Worm (Caenorhabditis elegans) whole organism, L4 larva: ENCODE measurements around the gene fbxa-26.

Experiments
- F37D6.2 ChIP-seq: sonication (generic microtip); optimal IDR thresholded peaks from 2 replicates; lab custom pipeline; 2016; ENCODE audit warnings: mild to moderate bottlenecking, missing genetic modification characterization, missing compliant biosample characterization
- F49E8.2 ChIP-seq: sonication (generic microtip); optimal IDR thresholded peaks from 2 replicates; lab custom pipeline; 2016; ENCODE audit warnings: missing compliant biosample characterization, mild to moderate bottlenecking, missing genetic modification characterization, borderline replicate concordance
- T26A8.4 ChIP-seq: fragments of 200-800 bp; sonication (Bioruptor generic); IDR thresholded peaks from 2 replicates; pipeline ENCODE4 v1.3.6; 2022; ENCODE audit warnings: missing genetic modification characterization, missing compliant biosample characterization
- Y75B8A.6 ChIP-seq: fragments of 200-800 bp; sonication (Bioruptor generic); IDR thresholded peaks from 2 replicates; pipeline ENCODE4 v1.3.6; 2022; ENCODE audit warnings: missing genetic modification reagents, missing genetic modification characterization, missing compliant biosample characterization
- aha-1 ChIP-seq: fragments of 150-350 bp; peaks from one replicate; lab custom pipeline; 2014; ENCODE audit warnings: missing biosample characterization, missing genetic modification characterization
- aly-2 ChIP-seq: sonication (generic microtip); optimal IDR thresholded peaks from 2 replicates; lab custom pipeline; 2018; ENCODE audit warnings: missing biosample characterization, missing genetic modification characterization
- attf-4 ChIP-seq: sonication (generic microtip); optimal IDR thresholded peaks from 3 replicates; lab custom pipeline; 2017; ENCODE audit warnings: missing biosample characterization, missing genetic modification characterization
- ceh-28 ChIP-seq: fragments of 150-350 bp; optimal IDR thresholded peaks from 2 replicates; lab custom pipeline; 2014; ENCODE audit warnings: missing biosample characterization, missing genetic modification reagents, missing genetic modification characterization
- ceh-62 ChIP-seq: sonication (generic microtip); optimal IDR thresholded peaks from 2 replicates; lab custom pipeline; 2017; ENCODE audit warnings: missing biosample characterization, missing genetic modification characterization
- ceh-82 ChIP-seq: sonication (generic microtip); optimal IDR thresholded peaks from 2 replicates; lab custom pipeline; 2017; ENCODE audit warnings: missing biosample characterization, missing genetic modification characterization
- daf-16 ChIP-seq, 3 experiments: sonication (generic microtip); optimal IDR thresholded peaks; 2 replicates each; lab custom pipeline; 2016 to 2017; ENCODE audit warnings: missing genetic modification characterization in 3 of 3, missing genetic modification reagents in 3 of 3, mild to moderate bottlenecking in 2 of 3, missing compliant biosample characterization in 2 of 3, missing biosample characterization in 1 of 3, moderate library complexity in 1 of 3
- daf-19 ChIP-seq: fragments of 200-800 bp; sonication (Bioruptor generic); conservative IDR thresholded peaks from 2 replicates; pipeline ENCODE4 v1.3.6; 2022; ENCODE audit warnings: missing genetic modification characterization, missing compliant biosample characterization
- dmd-6 ChIP-seq: fragments of 200-800 bp; sonication (Bioruptor generic); IDR thresholded peaks from 2 replicates; pipeline ENCODE4 v1.3.6; 2022; ENCODE audit warnings: missing genetic modification reagents, missing genetic modification characterization, missing compliant biosample characterization
- dmd-8 ChIP-seq: fragments of 200-800 bp; sonication (Bioruptor generic); IDR thresholded peaks from 2 replicates; pipeline ENCODE4 v1.3.6; 2022; ENCODE audit warnings: missing genetic modification characterization, missing compliant biosample characterization
- duxl-1 ChIP-seq: sonication (generic microtip); optimal IDR thresholded peaks from 2 replicates; lab custom pipeline; 2016; ENCODE audit warnings: mild to moderate bottlenecking, missing genetic modification characterization, moderate library complexity, missing compliant biosample characterization; ENCODE audit not compliant: poor library complexity
- fos-1 ChIP-seq: fragments of 150-350 bp; optimal IDR thresholded peaks from 2 replicates; lab custom pipeline; 2014; ENCODE audit warnings: missing biosample characterization, missing genetic modification characterization
- gei-8 ChIP-seq: fragments of 200-800 bp; sonication (Bioruptor generic); optimal IDR thresholded peaks from 2 replicates; lab custom pipeline; 2018; ENCODE audit warnings: mild to moderate bottlenecking, missing genetic modification characterization, missing compliant biosample characterization
- hif-1 ChIP-seq, 2 experiments: sonication (generic microtip); optimal IDR thresholded peaks; 2 replicates each; lab custom pipeline; 2016 to 2017; ENCODE audit warnings: missing compliant biosample characterization in 2 of 2, missing genetic modification characterization in 2 of 2, missing genetic modification reagents in 2 of 2, missing genotype in 2 of 2, mild to moderate bottlenecking in 1 of 2
- hmg-1.1 ChIP-seq: fragments of 200-800 bp; sonication (Bioruptor generic); IDR thresholded peaks from 2 replicates; pipeline ENCODE4 v1.3.6; 2022; ENCODE audit warnings: missing genetic modification reagents, missing genetic modification characterization, missing compliant biosample characterization
- lin-38 ChIP-seq: fragments of 200-800 bp; sonication (Bioruptor generic); IDR thresholded peaks from 2 replicates; pipeline ENCODE4 v1.3.6; 2022; ENCODE audit warnings: missing genetic modification reagents, missing genetic modification characterization, missing compliant biosample characterization
- lin-39 ChIP-seq: fragments of 150-350 bp; optimal IDR thresholded peaks from 2 replicates; lab custom pipeline; 2014; ENCODE audit warnings: missing biosample characterization, missing genetic modification reagents, missing genetic modification characterization
- mep-1 ChIP-seq: fragments of 150-350 bp; sonication (generic microtip); optimal IDR thresholded peaks from 3 replicates; lab custom pipeline; 2014; ENCODE audit warnings: missing biosample characterization, missing genetic modification characterization
- mes-2 ChIP-seq: sonication (generic microtip); optimal IDR thresholded peaks from 2 replicates; lab custom pipeline; 2016; ENCODE audit warnings: missing genotype, mild to moderate bottlenecking, missing genetic modification characterization, missing compliant biosample characterization; ENCODE audit not compliant: poor library complexity, severe bottlenecking
- nhr-10 ChIP-seq: fragments of 150-350 bp; optimal IDR thresholded peaks from 2 replicates; lab custom pipeline; 2014; ENCODE audit warnings: missing biosample characterization, missing genetic modification characterization
- nhr-102 ChIP-seq: sonication (generic microtip); optimal IDR thresholded peaks from 2 replicates; lab custom pipeline; 2016; ENCODE audit warnings: mild to moderate bottlenecking, missing genetic modification characterization, moderate library complexity, missing compliant biosample characterization
- nhr-111 ChIP-seq: fragments of 200-800 bp; sonication (Bioruptor generic); optimal IDR thresholded peaks from 2 replicates; lab custom pipeline; 2018; ENCODE audit warnings: mild to moderate bottlenecking, missing genetic modification characterization, missing compliant biosample characterization
- nhr-25 ChIP-seq: sonication (generic microtip); optimal IDR thresholded peaks from 2 replicates; lab custom pipeline; 2017; ENCODE audit warnings: missing genetic modification characterization, mild to moderate bottlenecking, missing compliant biosample characterization, antibody characterized with exemption, moderate library complexity, borderline replicate concordance; ENCODE audit not compliant: insufficient read depth
- nhr-28 ChIP-seq: fragments of 150-350 bp; optimal IDR thresholded peaks from 2 replicates; lab custom pipeline; 2014; ENCODE audit warnings: missing biosample characterization, missing genetic modification characterization
- nhr-41 ChIP-seq: fragments of 200-800 bp; sonication (Bioruptor generic); IDR thresholded peaks from 2 replicates; pipeline ENCODE4 v1.3.6; 2022; ENCODE audit warnings: missing genetic modification reagents, missing genetic modification characterization, missing compliant biosample characterization
- nhr-77 ChIP-seq: fragments of 150-350 bp; optimal IDR thresholded peaks from 2 replicates; lab custom pipeline; 2014; ENCODE audit warnings: missing biosample characterization, missing genetic modification characterization
- php-3 ChIP-seq: fragments of 200-800 bp; sonication (Bioruptor generic); IDR thresholded peaks from 2 replicates; pipeline ENCODE4 v1.3.6; 2022; ENCODE audit warnings: missing genetic modification reagents, missing genetic modification characterization, missing compliant biosample characterization
- pqm-1 ChIP-seq: sonication (generic microtip); optimal IDR thresholded peaks from 2 replicates; lab custom pipeline; 2017; ENCODE audit warnings: missing biosample characterization, missing genetic modification characterization
- rbr-2 ChIP-seq: sonication (generic microtip); optimal IDR thresholded peaks from 2 replicates; lab custom pipeline; 2016; ENCODE audit warnings: missing genotype, missing genetic modification characterization, missing compliant biosample characterization
- snpc-1.2 ChIP-seq: fragments of 200-800 bp; sonication (Bioruptor generic); IDR thresholded peaks from 2 replicates; pipeline ENCODE4 v1.3.6; 2022; ENCODE audit warnings: missing genetic modification reagents, missing genetic modification characterization, missing compliant biosample characterization
- spr-3 ChIP-seq: fragments of 200-800 bp; sonication (Bioruptor generic); optimal IDR thresholded peaks from 2 replicates; lab custom pipeline; 2018; ENCODE audit warnings: mild to moderate bottlenecking, missing genetic modification characterization, missing compliant biosample characterization
- tag-97 ChIP-seq: fragments of 200-800 bp; sonication (Bioruptor generic); IDR thresholded peaks from 2 replicates; pipeline ENCODE4 v1.3.6; 2022; ENCODE audit warnings: missing genetic modification characterization, missing compliant biosample characterization
- unc-62 ChIP-seq, 3 experiments: fragments of 150-350 bp in 1 of 3; sonication (generic microtip); optimal IDR thresholded peaks in 2 of 3; peaks in 1 of 3; 1 replicate in 1 of 3; 2 replicates in 2 of 3; lab custom pipeline; 2014 to 2017; ENCODE audit warnings: missing biosample characterization in 3 of 3, missing genetic modification characterization in 3 of 3, missing genetic modification reagents in 3 of 3, missing genotype in 1 of 3
- zfp-2 ChIP-seq: sonication (generic microtip); optimal IDR thresholded peaks from 2 replicates; lab custom pipeline; 2016; ENCODE audit warnings: mild to moderate bottlenecking, missing genetic modification characterization, missing compliant biosample characterization
- ztf-7 ChIP-seq: fragments of 150-350 bp; optimal IDR thresholded peaks from 2 replicates; lab custom pipeline; 2014; ENCODE audit warnings: missing biosample characterization, missing genetic modification characterization

fbxa-26 gene

ce11 chrIII:1308209-1308608 lies 34.1 kb downstream of the fbxa-26 start, which contains the start of gene fbxa-79 (continued):
- TF ChIP-seq duxl-1 (tag; lab: Kevin White, UChicago) (no peak), daf-19 (GFP tag; lab: Robert Waterston, UW) (no peak), nhr-41 (GFP tag; lab: Robert Waterston, UW) (no peak), zfp-2 (no peak), Y75B8A.6 (GFP tag; lab: Robert Waterston, UW) (no peak), dmd-6 (peak; percentile 22; the same call in 1 of the 2 replicates), tag-97 (GFP tag; lab: Robert Waterston, UW) (no peak), dmd-8 (GFP tag; lab: Robert Waterston, UW) (no peak), nhr-102 (tag; lab: Kevin White, UChicago) (no peak), attf-4 (tag; lab: Kevin White, UChicago) (no peak), spr-3 (GFP tag; lab: Kevin White, UChicago) (no peak), T26A8.4 (GFP tag; lab: Robert Waterston, UW) (no peak), gei-8 (GFP tag; lab: Kevin White, UChicago) (no peak)

- TF ChIP-seq hmg-1.1 (GFP tag; lab: Robert Waterston, UW) (no peak), unc-62 (GFP tag; optimal IDR thresholded peaks at IDR 0.05 in 1 of 2; lab: Kevin White, UChicago) (peak in 1 of 2 experiments; percentile 77), unc-62 (tag; optimal IDR thresholded peaks at IDR 0.05; lab: Kevin White, UChicago) (no peak), aha-1 (tag; lab: Kevin White, UChicago) (peak; percentile 23)
Measured at ce11 chrIII:1307333-1307732, 35.0 kb downstream of the fbxa-26 start.

DNA sequence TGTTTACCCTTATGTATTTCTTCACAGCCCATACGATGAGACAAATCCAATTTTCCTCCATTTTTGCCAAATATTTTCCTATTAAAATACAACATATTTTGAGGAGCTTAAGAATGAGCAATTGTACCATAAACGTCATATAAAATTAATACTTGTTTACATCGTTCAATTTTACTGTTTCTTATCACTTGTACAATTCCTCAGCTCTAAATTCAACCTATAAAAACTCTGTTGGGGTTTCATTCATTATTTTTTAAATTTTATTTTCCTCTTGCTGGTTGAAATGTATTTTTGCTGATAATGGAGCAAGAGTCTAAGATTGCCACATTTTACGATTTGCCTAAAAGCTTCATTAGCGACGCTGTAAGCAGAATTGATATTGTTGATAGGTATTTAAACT lies 38.9 kb downstream of the fbxa-26 start, which contains the start of gene fbxa-75:
Gene fbxa-75 (plus strand): TSS at position 301 of the 400 bp plus-strand sequence.
- TF ChIP-seq unc-62 (GFP tag; optimal IDR thresholded peaks at IDR 0.05 in 1 of 2; lab: Kevin White, UChicago) = peak in 1 of 2 experiments; percentile 16
- TF ChIP-seq unc-62 (tag; optimal IDR thresholded peaks at IDR 0.05; lab: Kevin White, UChicago) = no peak
- no peak for TF ChIP-seq rbr-2

DNA sequence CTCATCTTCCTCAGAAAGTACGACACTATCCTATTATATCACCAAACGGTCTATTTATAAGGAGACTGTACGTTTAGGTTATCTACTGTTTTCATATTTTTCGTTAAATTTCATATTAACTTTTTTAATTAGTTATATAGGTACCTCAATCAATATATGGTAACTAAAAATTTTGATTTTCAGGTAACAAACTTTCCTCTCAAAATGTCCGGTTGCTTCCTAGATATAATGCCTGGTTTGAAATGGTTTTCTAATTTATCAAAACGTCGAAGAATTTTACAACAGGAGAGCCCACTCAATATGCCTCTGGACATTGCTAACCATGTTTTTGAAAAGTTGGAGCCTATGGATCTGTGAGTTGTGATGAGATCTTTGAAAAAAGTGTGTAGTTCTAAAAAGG lies 44.7 kb downstream of the fbxa-26 start, which contains the start of gene fbxa-28:
Gene fbxa-28 (plus strand): TSS at position 301 of the 400 bp plus-strand sequence.
- TF ChIP-seq nhr-25 (tag; lab: Kevin White, UChicago) (no peak), ceh-82 (no peak), php-3 (no peak), fos-1 (tag; lab: Kevin White, UChicago) (no peak), dmd-8 (GFP tag; lab: Robert Waterston, UW) (no peak), F37D6.2 (no peak), ceh-28 (no peak), zfp-2 (no peak), ceh-62 (tag; lab: Kevin White, UChicago) (no peak), nhr-111 (GFP tag; lab: Kevin White, UChicago) (no peak), lin-38 (GFP tag; lab: Robert Waterston, UW) (no peak), aly-2 (tag; lab: Kevin White, UChicago) (no peak)

DNA sequence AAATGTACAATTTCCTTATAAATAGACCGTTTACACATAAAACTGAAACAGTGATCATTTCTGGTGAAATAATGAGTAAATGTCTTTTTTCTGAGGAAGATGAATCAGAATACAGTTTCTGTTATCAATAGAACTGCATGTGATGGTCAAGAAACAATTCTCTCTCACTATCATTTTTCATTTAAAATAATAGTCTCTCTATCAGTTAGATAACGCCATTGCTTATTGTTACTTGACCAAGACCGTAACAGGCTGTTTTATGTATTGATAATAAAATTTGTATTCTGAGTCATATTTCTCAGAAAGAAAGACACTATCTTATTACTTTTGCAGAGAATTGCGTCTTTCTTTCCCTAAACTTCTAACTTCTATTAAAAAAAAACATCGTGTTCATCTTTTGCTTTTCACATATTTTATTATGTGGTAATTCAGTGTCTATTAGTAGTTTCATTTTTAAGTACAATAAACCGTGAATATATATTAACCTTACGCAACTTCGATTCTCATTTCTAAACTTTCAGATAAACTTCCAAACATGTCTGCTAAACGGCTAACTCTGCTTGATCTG lies 47.1 kb downstream of the fbxa-26 start, which contains the start of gene fbxa-35:
Gene fbxa-35 (plus strand): TSS at position 518 of the 568 bp plus-strand sequence.
- TF ChIP-seq mep-1 (no peak), dmd-6 (no peak), ztf-7 (tag; lab: Kevin White, UChicago) (no peak), lin-39 (tag; lab: Kevin White, UChicago) (no peak), mes-2 (tag; lab: Kevin White, UChicago) (no peak), nhr-77 (tag; lab: Kevin White, UChicago) (peak; percentile 54), daf-16 (GFP tag; optimal IDR thresholded peaks at IDR 0.05; lab: Kevin White, UChicago) (no peak), daf-16 (tag; optimal IDR thresholded peaks at IDR 0.05; lab: Kevin White, UChicago) (peak; percentile 45), snpc-1.2 (GFP tag; lab: Robert Waterston, UW) (no peak), F49E8.2 (tag; lab: Kevin White, UChicago) (no peak), unc-62 (GFP tag; optimal IDR thresholded peaks at IDR 0.05 in 1 of 2; lab: Kevin White, UChicago) (peak in 1 of 2 experiments; percentile 85), unc-62 (tag; optimal IDR thresholded peaks at IDR 0.05; lab: Kevin White, UChicago) (no peak), pqm-1 (tag; lab: Kevin White, UChicago) (peak; percentile 79), nhr-28 (tag; lab: Kevin White, UChicago) (peak; percentile 65), nhr-10 (tag; lab: Kevin White, UChicago) (no peak), hif-1 (tag; optimal IDR thresholded peaks at IDR 0.05; lab: Kevin White, UChicago) (no peak)
